Worm (Caenorhabditis elegans) whole organism, young adult: Measurements from ENCODE around the gene F46G10.1.

ENCODE experiments used
- B0019.2 ChIP-seq: fragments of 200-800 bp; sonication (Bioruptor generic); conservative IDR thresholded peaks from 2 replicates; pipeline ENCODE4 v1.3.6; 2022; ENCODE audit warnings: missing genetic modification reagents, missing genetic modification characterization, missing compliant biosample characterization
- B0336.3 ChIP-seq: fragments of 200-800 bp; sonication (Bioruptor generic); IDR thresholded peaks from 2 replicates; pipeline ENCODE4 v1.3.6; 2022; ENCODE audit warnings: missing genetic modification characterization, missing compliant biosample characterization
- F10E7.11 ChIP-seq: sonication (generic microtip); optimal IDR thresholded peaks from 2 replicates; lab custom pipeline; 2017; ENCODE audit warnings: mild to moderate bottlenecking, missing genetic modification characterization, moderate library complexity, missing compliant biosample characterization
- F23B12.7 ChIP-seq: sonication (generic microtip); optimal IDR thresholded peaks from 2 replicates; lab custom pipeline; 2017; ENCODE audit warnings: missing genetic modification characterization, mild to moderate bottlenecking, missing compliant biosample characterization, antibody characterized with exemption, moderate library complexity; ENCODE audit not compliant: insufficient read depth
- F37B4.10 ChIP-seq: fragments of 200-800 bp; sonication (Bioruptor generic); IDR thresholded peaks from 2 replicates; pipeline ENCODE4 v1.3.6; 2022; ENCODE audit warnings: missing genetic modification characterization, missing compliant biosample characterization
- F52B5.7 ChIP-seq: sonication (generic microtip); optimal IDR thresholded peaks from 2 replicates; lab custom pipeline; 2016; ENCODE audit warnings: mild to moderate bottlenecking, missing genetic modification characterization, missing compliant biosample characterization
- F55B11.4 ChIP-seq: sonication (generic microtip); optimal IDR thresholded peaks from 2 replicates; lab custom pipeline; 2016; ENCODE audit warnings: missing compliant biosample characterization, missing genetic modification characterization, borderline replicate concordance; ENCODE audit not compliant: insufficient read depth
- F57A8.1 ChIP-seq: fragments of 200-800 bp; sonication (Bioruptor generic); optimal IDR thresholded peaks from 2 replicates; lab custom pipeline; 2018; ENCODE audit warnings: mild to moderate bottlenecking, missing genetic modification characterization, moderate library complexity, missing compliant biosample characterization
- K11D2.4 ChIP-seq: fragments of 200-800 bp; sonication (Bioruptor generic); IDR thresholded peaks from 2 replicates; pipeline ENCODE4 v1.3.6; 2022; ENCODE audit warnings: missing genetic modification reagents, missing genetic modification characterization, missing compliant biosample characterization
- Y53F4B.3 ChIP-seq: fragments of 200-800 bp; sonication (Bioruptor generic); IDR thresholded peaks from 2 replicates; pipeline ENCODE4 v1.3.6; 2022; ENCODE audit warnings: missing genetic modification reagents, missing genetic modification characterization, missing compliant biosample characterization
- Y53G8AR.9 ChIP-seq: fragments of 200-800 bp; sonication (Bioruptor generic); conservative IDR thresholded peaks from 2 replicates; pipeline ENCODE4 v1.3.6; 2022; ENCODE audit warnings: missing genetic modification reagents, missing genetic modification characterization, missing compliant biosample characterization
- ZK185.1 ChIP-seq: sonication (generic microtip); optimal IDR thresholded peaks from 2 replicates; lab custom pipeline; 2016; ENCODE audit warnings: mild to moderate bottlenecking, missing genetic modification characterization, missing compliant biosample characterization; ENCODE audit not compliant: poor library complexity, severe bottlenecking
- akir-1 ChIP-seq: fragments of 200-800 bp; sonication (Bioruptor generic); optimal IDR thresholded peaks from 2 replicates; lab custom pipeline; 2018; ENCODE audit warnings: mild to moderate bottlenecking, missing genetic modification characterization, moderate library complexity, missing compliant biosample characterization
- ama-1 ChIP-seq, 3 experiments: fragments of 150-350 bp in 1 of 3; sonication (generic microtip) in 2 of 3; optimal IDR thresholded peaks; 2 replicates each; lab custom pipeline; 2014 to 2018; ENCODE audit warnings: missing biosample characterization in 2 of 3, missing genetic modification characterization in 2 of 3, missing genetic modification reagents in 2 of 3
- atf-7 ChIP-seq: sonication (generic microtip); optimal IDR thresholded peaks from 2 replicates; lab custom pipeline; 2017; ENCODE audit warnings: mild to moderate bottlenecking, missing genetic modification characterization, missing compliant biosample characterization
- bed-1 ChIP-seq: fragments of 200-800 bp; sonication (Bioruptor generic); IDR thresholded peaks from 2 replicates; pipeline ENCODE4 v1.3.6; 2022; ENCODE audit warnings: missing genetic modification reagents, missing genetic modification characterization, missing compliant biosample characterization
- cebp-2 ChIP-seq: fragments of 200-800 bp; sonication (Bioruptor generic); IDR thresholded peaks from 2 replicates; pipeline ENCODE4 v1.3.6; 2022; ENCODE audit warnings: missing genetic modification characterization, missing compliant biosample characterization
- ceh-100 ChIP-seq: fragments of 200-800 bp; sonication (Bioruptor generic); IDR thresholded peaks from 2 replicates; pipeline ENCODE4 v1.3.6; 2022; ENCODE audit warnings: missing genetic modification reagents, missing genetic modification characterization, missing compliant biosample characterization
- ceh-58 ChIP-seq: fragments of 200-800 bp; sonication (Bioruptor generic); IDR thresholded peaks from 2 replicates; pipeline ENCODE4 v1.3.6; 2022; ENCODE audit warnings: missing genetic modification characterization, missing compliant biosample characterization
- ceh-91 ChIP-seq: fragments of 200-800 bp; sonication (Bioruptor generic); IDR thresholded peaks from 2 replicates; pipeline ENCODE4 v1.3.6; 2022; ENCODE audit warnings: missing genetic modification reagents, missing genetic modification characterization, missing compliant biosample characterization
- dox-1 ChIP-seq: fragments of 200-800 bp; sonication (Bioruptor generic); IDR thresholded peaks from 2 replicates; pipeline ENCODE4 v1.3.6; 2022; ENCODE audit warnings: missing genetic modification reagents, missing genetic modification characterization, missing compliant biosample characterization
- efl-1 ChIP-seq: fragments of 150-350 bp; optimal IDR thresholded peaks from 2 replicates; lab custom pipeline; 2014; ENCODE audit warnings: missing biosample characterization, missing genetic modification reagents, missing genetic modification characterization
- egrh-3 ChIP-seq: fragments of 200-800 bp; sonication (Bioruptor generic); IDR thresholded peaks from 2 replicates; pipeline ENCODE4 v1.3.6; 2022; ENCODE audit warnings: missing genetic modification reagents, missing genetic modification characterization, missing compliant biosample characterization
- ekl-4 ChIP-seq: fragments of 200-800 bp; sonication (Bioruptor generic); IDR thresholded peaks from 2 replicates; pipeline ENCODE4 v1.3.6; 2022; ENCODE audit warnings: missing genetic modification reagents, missing genetic modification characterization, missing compliant biosample characterization
- ets-4 ChIP-seq: fragments of 200-800 bp; sonication (Bioruptor generic); optimal IDR thresholded peaks from 2 replicates; lab custom pipeline; 2018; ENCODE audit warnings: mild to moderate bottlenecking, missing genetic modification characterization, missing compliant biosample characterization
- gei-17 ChIP-seq: fragments of 200-800 bp; sonication (Bioruptor generic); optimal IDR thresholded peaks from 2 replicates; lab custom pipeline; 2018; ENCODE audit warnings: mild to moderate bottlenecking, missing genetic modification characterization, missing compliant biosample characterization
- hsf-1 ChIP-seq: fragments of 200-800 bp; sonication (Bioruptor generic); IDR thresholded peaks from 2 replicates; pipeline ENCODE4 v1.3.6; 2022; ENCODE audit warnings: missing genetic modification reagents, missing genetic modification characterization, missing compliant biosample characterization
- lag-1 ChIP-seq: fragments of 200-800 bp; sonication (Bioruptor generic); IDR thresholded peaks from 2 replicates; pipeline ENCODE4 v1.3.6; 2022; ENCODE audit warnings: missing genetic modification reagents, missing genetic modification characterization, missing compliant biosample characterization
- let-607 ChIP-seq, 2 experiments: fragments of 200-800 bp in 1 of 2; sonication (Bioruptor generic) in 1 of 2; sonication (generic microtip) in 1 of 2; optimal IDR thresholded peaks; 2 replicates each; lab custom pipeline; 2016 to 2018; ENCODE audit warnings: mild to moderate bottlenecking in 2 of 2, missing compliant biosample characterization in 2 of 2, missing genetic modification characterization in 2 of 2, moderate library complexity in 2 of 2, missing genotype in 1 of 2
- lir-1 ChIP-seq: fragments of 200-800 bp; sonication (Bioruptor generic); conservative IDR thresholded peaks from 2 replicates; pipeline ENCODE4 v1.3.6; 2022; ENCODE audit warnings: missing genetic modification reagents, missing genetic modification characterization, missing compliant biosample characterization
- madf-6 ChIP-seq: fragments of 200-800 bp; sonication (Bioruptor generic); IDR thresholded peaks from 2 replicates; pipeline ENCODE4 v1.3.6; 2022; ENCODE audit warnings: missing genetic modification reagents, missing genetic modification characterization, missing compliant biosample characterization
- madf-8 ChIP-seq: fragments of 200-800 bp; sonication (Bioruptor generic); conservative IDR thresholded peaks from 2 replicates; pipeline ENCODE4 v1.3.6; 2022; ENCODE audit warnings: missing genetic modification reagents, missing genetic modification characterization, missing compliant biosample characterization
- mcd-1 ChIP-seq: fragments of 200-800 bp; sonication (Bioruptor generic); IDR thresholded peaks from 2 replicates; pipeline ENCODE4 v1.3.6; 2022; ENCODE audit warnings: missing genetic modification reagents, missing genetic modification characterization, missing compliant biosample characterization
- mxl-1 ChIP-seq: sonication (generic microtip); optimal IDR thresholded peaks from 2 replicates; lab custom pipeline; 2016; ENCODE audit warnings: missing genetic modification characterization, missing compliant biosample characterization
- nfya-1 ChIP-seq: sonication (generic microtip); optimal IDR thresholded peaks from 2 replicates; lab custom pipeline; 2017; ENCODE audit warnings: antibody characterized with exemption, missing compliant biosample characterization, missing genetic modification characterization, borderline replicate concordance; ENCODE audit not compliant: insufficient read depth
- nhr-80 ChIP-seq: sonication (generic microtip); optimal IDR thresholded peaks from 2 replicates; lab custom pipeline; 2016; ENCODE audit warnings: missing genetic modification characterization, missing compliant biosample characterization
- pbrm-1 ChIP-seq: fragments of 200-800 bp; sonication (Bioruptor generic); IDR thresholded peaks from 2 replicates; pipeline ENCODE4 v1.3.6; 2022; ENCODE audit warnings: missing genetic modification reagents, missing genetic modification characterization, missing compliant biosample characterization
- pha-4 ChIP-seq: fragments of 150-350 bp; sonication (generic microtip); optimal IDR thresholded peaks from 2 replicates; lab custom pipeline; 2014; ENCODE audit warnings: missing biosample characterization, missing genetic modification reagents, missing genetic modification characterization
- rcor-1 ChIP-seq: fragments of 200-800 bp; sonication (Bioruptor generic); IDR thresholded peaks from 2 replicates; pipeline ENCODE4 v1.3.6; 2022; ENCODE audit warnings: missing genetic modification reagents, missing genetic modification characterization, missing compliant biosample characterization
- rec-8 ChIP-seq, 2 experiments: sonication (generic microtip); optimal IDR thresholded peaks; 2 replicates each; lab custom pipeline; 2016; ENCODE audit warnings: mild to moderate bottlenecking in 2 of 2, missing genetic modification characterization in 2 of 2, missing genetic modification reagents in 2 of 2, missing genotype in 2 of 2, missing biosample characterization in 1 of 2, missing compliant biosample characterization in 1 of 2, moderate library complexity in 1 of 2
- sdz-38 ChIP-seq: sonication (generic microtip); optimal IDR thresholded peaks from 2 replicates; lab custom pipeline; 2016; ENCODE audit warnings: missing genotype, missing genetic modification characterization, missing compliant biosample characterization
- tbp1 ChIP-seq: fragments of 200-800 bp; sonication (Bioruptor generic); optimal IDR thresholded peaks from 2 replicates; lab custom pipeline; 2018; ENCODE audit warnings: mild to moderate bottlenecking, missing genetic modification characterization, missing compliant biosample characterization
- tbx-9 ChIP-seq: sonication (generic microtip); optimal IDR thresholded peaks from 2 replicates; lab custom pipeline; 2016; ENCODE audit warnings: borderline replicate concordance, missing genetic modification characterization, inconsistent platforms, missing compliant biosample characterization
- unc-130 ChIP-seq: sonication (generic microtip); optimal IDR thresholded peaks from 2 replicates; lab custom pipeline; 2016; ENCODE audit warnings: missing genetic modification reagents, missing genetic modification characterization, missing compliant biosample characterization
- unc-62 ChIP-seq: fragments of 150-350 bp; optimal IDR thresholded peaks from 2 replicates; lab custom pipeline; 2014; ENCODE audit warnings: missing biosample characterization, missing genetic modification reagents, missing genetic modification characterization
- xnd-1 ChIP-seq: sonication (generic microtip); optimal IDR thresholded peaks from 2 replicates; lab custom pipeline; 2016; ENCODE audit warnings: missing genotype, missing genetic modification reagents, missing genetic modification characterization, missing compliant biosample characterization
- ztf-28 ChIP-seq: fragments of 200-800 bp; sonication (Bioruptor generic); IDR thresholded peaks from 2 replicates; pipeline ENCODE4 v1.3.6; 2022; ENCODE audit warnings: missing genetic modification reagents, missing genetic modification characterization, missing compliant biosample characterization
- ztf-3 ChIP-seq: fragments of 200-800 bp; sonication (Bioruptor generic); optimal IDR thresholded peaks from 2 replicates; lab custom pipeline; 2018; ENCODE audit warnings: mild to moderate bottlenecking, missing genetic modification characterization, missing compliant biosample characterization

The F46G10.1 gene

DNA sequence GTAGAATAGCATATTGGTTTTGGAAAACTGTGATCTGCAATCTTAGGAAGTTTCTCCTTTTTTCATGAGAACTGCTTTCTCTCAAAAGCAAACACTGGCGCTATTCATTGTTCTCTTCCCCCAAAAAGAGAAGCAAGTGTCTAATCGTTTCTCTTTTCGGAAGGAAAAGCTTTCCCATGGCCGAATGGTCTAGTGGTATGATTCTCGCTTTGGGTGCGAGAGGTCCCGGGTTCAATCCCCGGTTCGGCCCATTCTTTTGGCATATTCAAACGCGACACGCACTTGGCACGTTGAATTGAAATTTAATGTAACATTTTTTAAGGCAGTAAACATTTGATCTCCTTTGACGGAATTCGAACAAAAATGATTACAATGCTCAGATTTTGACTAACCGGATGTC lies 3.7 kb downstream of the F46G10.1 start (continued):
- TF ChIP-seq pha-4 (tag; lab: Kevin White, UChicago) (no peak), Y53F4B.3 (no peak), ekl-4 (no peak), Y53G8AR.9 (GFP tag; lab: Robert Waterston, UW) (no peak), ztf-3 (GFP tag; lab: Kevin White, UChicago) (no peak), unc-130 (GFP tag; lab: Kevin White, UChicago) (no peak), dox-1 (GFP tag; lab: Robert Waterston, UW) (no peak), F52B5.7 (tag; lab: Kevin White, UChicago) (no peak), ztf-28 (GFP tag; lab: Robert Waterston, UW) (no peak), rec-8 (tag; optimal IDR thresholded peaks at IDR 0.05; lab: Kevin White, UChicago) (peak in 1 of 2 experiments; percentile 9), sdz-38 (no peak), lir-1 (GFP tag; lab: Robert Waterston, UW) (no peak), unc-62 (no peak), nhr-80 (tag; lab: Kevin White, UChicago) (no peak), F55B11.4 (tag; lab: Kevin White, UChicago) (no peak), ceh-91 (GFP tag; lab: Robert Waterston, UW) (no peak), mxl-1 (tag; lab: Kevin White, UChicago) (peak; percentile 15), ama-1 (optimal IDR thresholded peaks at IDR 0.05; lab: Kevin White, UChicago) (no peak), ama-1 (GFP tag; optimal IDR thresholded peaks at IDR 0.05; lab: Kevin White, UChicago) (peak in 1 of 2 experiments; percentile 71), pbrm-1 (GFP tag; lab: Robert Waterston, UW) (0 out of 2 replicates have a peak, but pooled peaks have one; percentile 21), efl-1 (no peak), nfya-1 (tag; lab: Kevin White, UChicago) (no peak), cebp-2 (GFP tag; lab: Robert Waterston, UW) (no peak), ceh-100 (GFP tag; lab: Robert Waterston, UW) (no peak), madf-8 (GFP tag; lab: Robert Waterston, UW) (no peak), ZK185.1 (tag; lab: Kevin White, UChicago) (peak; percentile 15), mcd-1 (GFP tag; lab: Robert Waterston, UW) (0 out of 2 replicates have a peak, but pooled peaks have one; percentile 6), egrh-3 (no peak), let-607 (tag; optimal IDR thresholded peaks at IDR 0.05; lab: Kevin White, UChicago) (no peak), rcor-1 (GFP tag; lab: Robert Waterston, UW) (peak; percentile 31; the same call in 1 of the 2 replicates), ets-4 (GFP tag; lab: Kevin White, UChicago) (no peak), akir-1 (GFP tag; lab: Kevin White, UChicago) (no peak), F57A8.1 (GFP tag; lab: Kevin White, UChicago) (no peak), madf-6 (no peak), ceh-58 (no peak), lag-1 (no peak), K11D2.4 (GFP tag; lab: Robert Waterston, UW) (no peak), F23B12.7 (tag; lab: Kevin White, UChicago) (no peak), tbp1 (GFP tag; lab: Kevin White, UChicago) (peak; percentile 86), atf-7 (tag; lab: Kevin White, UChicago) (no peak), F37B4.10 (GFP tag; lab: Robert Waterston, UW) (no peak), gei-17 (GFP tag; lab: Kevin White, UChicago) (no peak), tbx-9 (tag; lab: Kevin White, UChicago) (no peak), B0019.2 (GFP tag; lab: Robert Waterston, UW) (no peak), F10E7.11 (tag; lab: Kevin White, UChicago) (no peak), B0336.3 (no peak), xnd-1 (tag; lab: Kevin White, UChicago) (no peak), bed-1 (GFP tag; lab: Robert Waterston, UW) (no peak), hsf-1 (GFP tag; lab: Robert Waterston, UW) (no peak)
